Fruit fly (Drosophila melanogaster): Measurements from ENCODE around the gene Prps.

dm6 chr3L:9733563-9733962 is 37.1 kb upstream of the Prps start, which contains the start of gene CG6749:
- TF ChIP-seq CG11617 (GFP tag; optimal IDR thresholded peaks at IDR 0.05) (no peak), toe (GFP tag; optimal IDR thresholded peaks at IDR 0.05) (no peak), kay (GFP tag; ENCODE audit: borderline replicate concordance) (no peak), CG1620 (GFP tag; optimal IDR thresholded peaks at IDR 0.05) (no peak), CG12768 (GFP tag; optimal IDR thresholded peaks at IDR 0.05) (no peak), pad (GFP tag; optimal IDR thresholded peaks at IDR 0.05) (no peak), Hr96 (GFP tag; optimal IDR thresholded peaks at IDR 0.05) (no peak), CG7045 (GFP tag; optimal IDR thresholded peaks at IDR 0.05) (no peak), tj (GFP tag; optimal IDR thresholded peaks at IDR 0.05) (no peak), Crg-1 (GFP tag; optimal IDR thresholded peaks at IDR 0.05) (no peak)

Data from whole organism, adult.